Worm (Caenorhabditis elegans): Measurements from ENCODE around the gene T13F3.6.

Gene T13F3.6

ce11 chrV:16229896-16230295 is 41.1 kb downstream of the T13F3.6 start, which contains the start of the genes F21H7.2 and F21H7.12:
Gene F21H7.2, minus strand, starts transcription at chrV:16229996.
Gene F21H7.12, plus strand, starts transcription at chrV:16230165.
- no peak for TF ChIP-seq tbx-37 (GFP tag; conservative IDR thresholded peaks at IDR 0.05)

DNA sequence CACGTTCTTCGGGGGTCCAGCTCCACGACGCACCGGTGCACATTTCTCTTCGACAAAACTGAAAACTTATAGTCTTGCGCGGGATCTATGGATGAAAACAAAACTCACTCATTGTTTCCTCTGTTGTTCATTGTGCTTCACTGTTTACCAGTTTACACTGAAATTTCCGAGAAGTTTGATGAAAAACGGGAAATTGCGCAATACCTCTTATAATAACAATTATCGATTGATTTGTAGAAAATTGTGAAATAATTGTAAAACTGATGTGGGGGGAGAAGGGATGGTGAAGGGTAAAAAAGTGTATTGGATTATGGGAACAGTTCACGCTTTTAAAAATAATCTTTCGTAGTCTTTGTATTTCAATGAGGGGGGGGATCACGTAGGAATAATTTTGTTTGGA is 41.6 kb downstream of the T13F3.6 start:
- TF ChIP-seq hmbx-1 (tag; optimal IDR thresholded peaks at IDR 0.05) (no peak), tra-4 (tag; optimal IDR thresholded peaks at IDR 0.05) (no peak), aly-1 (tag; optimal IDR thresholded peaks at IDR 0.05) (no peak), B0310.2 (tag; optimal IDR thresholded peaks at IDR 0.05) (no peak), hnd-1 (tag; optimal IDR thresholded peaks at IDR 0.05) (no peak), scrt-1 (GFP tag; IDR thresholded peaks at IDR 0.05) (no peak), sea-1 (GFP tag; conservative IDR thresholded peaks at IDR 0.05) (no peak), ama-1 (optimal IDR thresholded peaks at IDR 0.05) (no peak), tbx-11 (GFP tag; IDR thresholded peaks at IDR 0.05) (no peak), ceh-36 (tag; optimal IDR thresholded peaks at IDR 0.05) (no peak)

ce11 chrV:16226581-16226980 is 44.4 kb downstream of the T13F3.6 start, which contains the start of gene F11A5.13:
Gene F11A5.13, minus strand, starts transcription at chrV:16226681.
- TF ChIP-seq pes-1 (GFP tag; IDR thresholded peaks at IDR 0.05) (no peak), ama-1 (optimal IDR thresholded peaks at IDR 0.05) (no peak), hmg-4 (GFP tag; optimal IDR thresholded peaks at IDR 0.05) (no peak), ceh-13 (GFP tag; optimal IDR thresholded peaks at IDR 0.05) (no peak), flt-1 (GFP tag; IDR thresholded peaks at IDR 0.05) (no peak), scrt-1 (GFP tag; IDR thresholded peaks at IDR 0.05) (no peak), sea-1 (GFP tag; conservative IDR thresholded peaks at IDR 0.05) (no peak), B0310.2 (tag; optimal IDR thresholded peaks at IDR 0.05) (no peak), tra-4 (tag; optimal IDR thresholded peaks at IDR 0.05) (no peak), F13C5.2 (tag; optimal IDR thresholded peaks at IDR 0.05) (no peak), hmbx-1 (tag; optimal IDR thresholded peaks at IDR 0.05) (no peak), hnd-1 (tag; optimal IDR thresholded peaks at IDR 0.05) (no peak), tbx-37 (GFP tag; conservative IDR thresholded peaks at IDR 0.05) (no peak), ets-7 (tag; optimal IDR thresholded peaks at IDR 0.05) (no peak), ceh-36 (tag; optimal IDR thresholded peaks at IDR 0.05) (no peak), aly-1 (tag; optimal IDR thresholded peaks at IDR 0.05) (no peak), tbx-11 (GFP tag; IDR thresholded peaks at IDR 0.05) (no peak)

- TF ChIP-seq hmbx-1 (tag; optimal IDR thresholded peaks at IDR 0.05) (no peak), ceh-13 (GFP tag; optimal IDR thresholded peaks at IDR 0.05) (no peak), ets-7 (tag; optimal IDR thresholded peaks at IDR 0.05) (no peak), sea-1 (GFP tag; conservative IDR thresholded peaks at IDR 0.05) (no peak), flt-1 (GFP tag; IDR thresholded peaks at IDR 0.05) (no peak), B0310.2 (tag; optimal IDR thresholded peaks at IDR 0.05) (no peak), tra-4 (tag; optimal IDR thresholded peaks at IDR 0.05) (no peak), aly-1 (tag; optimal IDR thresholded peaks at IDR 0.05) (no peak), scrt-1 (GFP tag; IDR thresholded peaks at IDR 0.05) (no peak)
These were observed 45.4 kb downstream of the T13F3.6 start for ce11 chrV:16225524-16226116.

ce11 chrV:16224027-16224426 is 47.0 kb downstream of the T13F3.6 start, which contains the start of gene stdh-2:
Gene stdh-2, plus strand, starts transcription at chrV:16224327.
- no peak for TF ChIP-seq ama-1 (optimal IDR thresholded peaks at IDR 0.05)
- no peak for TF ChIP-seq tbx-37 (GFP tag; conservative IDR thresholded peaks at IDR 0.05)
- TF ChIP-seq sea-1 (GFP tag; conservative IDR thresholded peaks at IDR 0.05), result no peak
- no peak for TF ChIP-seq hnd-1 (tag; optimal IDR thresholded peaks at IDR 0.05)

Data from whole organism, early embryonic.